Fruit fly (Drosophila melanogaster) whole organism: ENCODE measurements around the gene CG6836.
A peak's percentile ranks its signal among the peaks of the same experiment; 100 is the strongest.

Experiments
- CG8478 ChIP-seq: fragments of >200 bp; optimal IDR thresholded peaks from 2 replicates; lab custom pipeline; 2018; ENCODE audit warnings: inconsistent platforms
- Dll ChIP-seq: fragments of >200 bp; optimal IDR thresholded peaks from 2 replicates; lab custom pipeline; 2017
- EcR ChIP-seq, 2 experiments: fragments of >200 bp; optimal IDR thresholded peaks; 2 replicates each; lab custom pipeline; 2017; ENCODE audit warnings: missing biosample characterization in 2 of 2, missing genetic modification characterization in 2 of 2, missing genetic modification reagents in 2 of 2
- pan ChIP-seq: fragments of >200 bp; optimal IDR thresholded peaks from 2 replicates; lab custom pipeline; 2017
- psq ChIP-seq: fragments of >200 bp; optimal IDR thresholded peaks from 2 replicates; lab custom pipeline; 2017
- usp ChIP-seq: fragments of >200 bp; optimal IDR thresholded peaks from 2 replicates; lab custom pipeline; 2017; ENCODE audit warnings: missing biosample characterization, missing genetic modification characterization, mixed read lengths

CG6836 gene

dm6 chr3L:18994505-18994969 lies 44.1 kb downstream of the CG6836 start:
- TF ChIP-seq pan (lab: Kevin White, UChicago) (no peak), CG8478 (lab: Kevin White, UChicago) (no peak)

- TF ChIP-seq usp (GFP tag; lab: Kevin White, UChicago) (no peak), EcR (GFP tag; optimal IDR thresholded peaks at IDR 0.05; lab: Kevin White, UChicago) (no peak), CG8478 (lab: Kevin White, UChicago) (no peak), pan (lab: Kevin White, UChicago) (no peak), psq (lab: Kevin White, UChicago) (no peak)
Observed at dm6 chr3L:18995667-18996029, 45.2 kb downstream of the CG6836 start.

dm6 chr3L:18996030-18996773 lies 45.8 kb downstream of the CG6836 start:
- TF ChIP-seq EcR (GFP tag; optimal IDR thresholded peaks at IDR 0.05; lab: Kevin White, UChicago) (peak in 1 of 2 experiments; percentile 21), pan (lab: Kevin White, UChicago) (peak; percentile 91), Dll (no peak), psq (lab: Kevin White, UChicago) (no peak), usp (GFP tag; lab: Kevin White, UChicago) (no peak), CG8478 (lab: Kevin White, UChicago) (no peak)

dm6 chr3L:18996774-18997589 lies 46.6 kb downstream of the CG6836 start:
- TF ChIP-seq CG8478 (lab: Kevin White, UChicago) (no peak), usp (GFP tag; lab: Kevin White, UChicago) (no peak), EcR (GFP tag; optimal IDR thresholded peaks at IDR 0.05; lab: Kevin White, UChicago) (no peak)

- TF ChIP-seq psq (lab: Kevin White, UChicago) (no peak), CG8478 (lab: Kevin White, UChicago) (no peak), pan (lab: Kevin White, UChicago) (no peak), usp (GFP tag; lab: Kevin White, UChicago) (no peak), Dll (no peak), EcR (GFP tag; optimal IDR thresholded peaks at IDR 0.05; lab: Kevin White, UChicago) (no peak)
Observed at dm6 chr3L:18997590-18998283, 47.3 kb downstream of the CG6836 start, which contains the start of gene CG18135. Gene CG18135 (minus strand): TSS chr3L:18998283.

- TF ChIP-seq pan (lab: Kevin White, UChicago) (no peak), CG8478 (lab: Kevin White, UChicago) (no peak), EcR (GFP tag; optimal IDR thresholded peaks at IDR 0.05; lab: Kevin White, UChicago) (no peak), Dll (no peak), usp (GFP tag; lab: Kevin White, UChicago) (no peak), psq (lab: Kevin White, UChicago) (no peak)
Observed at dm6 chr3L:18998284-18998830, 47.9 kb downstream of the CG6836 start.

- TF ChIP-seq usp (GFP tag; lab: Kevin White, UChicago) = no peak
- TF ChIP-seq pan (lab: Kevin White, UChicago) = no peak
- TF ChIP-seq EcR (GFP tag; optimal IDR thresholded peaks at IDR 0.05; lab: Kevin White, UChicago) = no peak
- no peak for TF ChIP-seq psq (lab: Kevin White, UChicago)
- no peak for TF ChIP-seq Dll
- TF ChIP-seq CG8478 (lab: Kevin White, UChicago) = no peak
Observed at dm6 chr3L:19000413-19000812, 50.0 kb downstream of the CG6836 start, which contains the start of gene CG3808. Gene CG3808 (minus strand): TSS chr3L:19000608.

- no peak for TF ChIP-seq EcR (GFP tag; optimal IDR thresholded peaks at IDR 0.05; lab: Kevin White, UChicago)
- no peak for TF ChIP-seq pan (lab: Kevin White, UChicago)
- TF ChIP-seq psq (lab: Kevin White, UChicago) = no peak
- no peak for TF ChIP-seq CG8478 (lab: Kevin White, UChicago)
- TF ChIP-seq usp (GFP tag; lab: Kevin White, UChicago) = no peak
- TF ChIP-seq Dll = no peak
Observed at dm6 chr3L:19003220-19003619, 52.8 kb downstream of the CG6836 start, which contains the start of gene SmydA-2. Gene SmydA-2 (minus strand): TSS chr3L:19003252.

dm6 chr3L:19004120-19004519 lies 53.7 kb downstream of the CG6836 start:
- TF ChIP-seq psq (lab: Kevin White, UChicago) = no peak
- TF ChIP-seq usp (GFP tag; lab: Kevin White, UChicago) = no peak
- no peak for TF ChIP-seq CG8478 (lab: Kevin White, UChicago)
- no peak for TF ChIP-seq pan (lab: Kevin White, UChicago)
- no peak for TF ChIP-seq Dll
- no peak for TF ChIP-seq EcR (GFP tag; optimal IDR thresholded peaks at IDR 0.05; lab: Kevin White, UChicago)
